Worm (Caenorhabditis elegans) whole organism, young adult: Measurements from ENCODE around the gene F02C12.1.

Source experiments
- C06A6.2 ChIP-seq: fragments of 200-800 bp; sonication (Bioruptor generic); conservative IDR thresholded peaks from 2 replicates; pipeline ENCODE4 v1.3.6; 2022; ENCODE audit warnings: missing genetic modification characterization, missing compliant biosample characterization
- F23B12.7 ChIP-seq: sonication (generic microtip); optimal IDR thresholded peaks from 2 replicates; lab custom pipeline; 2017; ENCODE audit warnings: missing genetic modification characterization, mild to moderate bottlenecking, missing compliant biosample characterization, antibody characterized with exemption, moderate library complexity; ENCODE audit not compliant: insufficient read depth
- F37B4.10 ChIP-seq: fragments of 200-800 bp; sonication (Bioruptor generic); IDR thresholded peaks from 2 replicates; pipeline ENCODE4 v1.3.6; 2022; ENCODE audit warnings: missing genetic modification characterization, missing compliant biosample characterization
- F49E8.2 ChIP-seq: sonication (generic microtip); optimal IDR thresholded peaks from 3 replicates; lab custom pipeline; 2017; ENCODE audit warnings: missing genetic modification characterization, mild to moderate bottlenecking, missing compliant biosample characterization, antibody characterized with exemption, moderate library complexity; ENCODE audit not compliant: insufficient read depth
- F52B5.7 ChIP-seq: sonication (generic microtip); optimal IDR thresholded peaks from 2 replicates; lab custom pipeline; 2016; ENCODE audit warnings: mild to moderate bottlenecking, missing genetic modification characterization, missing compliant biosample characterization
- F55B11.4 ChIP-seq: sonication (generic microtip); optimal IDR thresholded peaks from 2 replicates; lab custom pipeline; 2016; ENCODE audit warnings: missing compliant biosample characterization, missing genetic modification characterization, borderline replicate concordance; ENCODE audit not compliant: insufficient read depth
- F57C9.4 ChIP-seq: sonication (generic microtip); optimal IDR thresholded peaks from 2 replicates; lab custom pipeline; 2017; ENCODE audit warnings: mild to moderate bottlenecking, missing genetic modification characterization, missing compliant biosample characterization
- K11D2.4 ChIP-seq: fragments of 200-800 bp; sonication (Bioruptor generic); IDR thresholded peaks from 2 replicates; pipeline ENCODE4 v1.3.6; 2022; ENCODE audit warnings: missing genetic modification reagents, missing genetic modification characterization, missing compliant biosample characterization
- K12H6.12 ChIP-seq: fragments of 200-800 bp; sonication (Bioruptor generic); optimal IDR thresholded peaks from 2 replicates; lab custom pipeline; 2018; ENCODE audit warnings: mild to moderate bottlenecking, missing genetic modification characterization, missing compliant biosample characterization
- Y56A3A.18 ChIP-seq: fragments of 200-800 bp; sonication (Bioruptor generic); IDR thresholded peaks from 2 replicates; pipeline ENCODE4 v1.3.6; 2022; ENCODE audit warnings: missing genetic modification reagents, missing genetic modification characterization, missing compliant biosample characterization
- Y67H2A.10 ChIP-seq: fragments of 200-800 bp; sonication (Bioruptor generic); conservative IDR thresholded peaks from 2 replicates; pipeline ENCODE4 v1.3.6; 2022; ENCODE audit warnings: missing genetic modification reagents, missing genetic modification characterization, missing compliant biosample characterization
- Y79H2A.3 ChIP-seq: fragments of 200-800 bp; sonication (Bioruptor generic); conservative IDR thresholded peaks from 2 replicates; pipeline ENCODE4 v1.3.6; 2022; ENCODE audit warnings: missing genetic modification reagents, missing genetic modification characterization, missing compliant biosample characterization
- attf-5 ChIP-seq: fragments of 200-800 bp; sonication (Bioruptor generic); optimal IDR thresholded peaks from 2 replicates; lab custom pipeline; 2018; ENCODE audit warnings: mild to moderate bottlenecking, missing genetic modification characterization, missing compliant biosample characterization
- attf-6 ChIP-seq: fragments of 200-800 bp; sonication (Bioruptor generic); IDR thresholded peaks from 2 replicates; pipeline ENCODE4 v1.3.6; 2022; ENCODE audit warnings: missing genetic modification reagents, missing genetic modification characterization, missing compliant biosample characterization
- ccch-3 ChIP-seq: fragments of 200-800 bp; sonication (Bioruptor generic); optimal IDR thresholded peaks from 2 replicates; lab custom pipeline; 2018; ENCODE audit warnings: mild to moderate bottlenecking, missing genetic modification characterization, missing compliant biosample characterization
- cebp-1 ChIP-seq, 2 experiments: fragments of 200-800 bp in 1 of 2; sonication (Bioruptor generic) in 1 of 2; sonication (generic microtip) in 1 of 2; IDR thresholded peaks in 1 of 2; optimal IDR thresholded peaks in 1 of 2; 2 replicates each; pipeline versions ENCODE4 v1.3.6 to Lab custom; 2017 to 2022; ENCODE audit warnings: missing compliant biosample characterization in 2 of 2, missing genetic modification characterization in 2 of 2, mild to moderate bottlenecking in 1 of 2, missing genetic modification reagents in 1 of 2, moderate library complexity in 1 of 2
- ceh-40 ChIP-seq: fragments of 200-800 bp; sonication (Bioruptor generic); IDR thresholded peaks from 2 replicates; pipeline ENCODE4 v1.3.6; 2022; ENCODE audit warnings: missing genetic modification characterization, missing compliant biosample characterization
- ceh-91 ChIP-seq: fragments of 200-800 bp; sonication (Bioruptor generic); IDR thresholded peaks from 2 replicates; pipeline ENCODE4 v1.3.6; 2022; ENCODE audit warnings: missing genetic modification reagents, missing genetic modification characterization, missing compliant biosample characterization
- chd-7 ChIP-seq: sonication (generic microtip); optimal IDR thresholded peaks from 2 replicates; lab custom pipeline; 2016; ENCODE audit warnings: mild to moderate bottlenecking, missing genetic modification characterization, moderate library complexity, missing compliant biosample characterization
- dox-1 ChIP-seq: fragments of 200-800 bp; sonication (Bioruptor generic); IDR thresholded peaks from 2 replicates; pipeline ENCODE4 v1.3.6; 2022; ENCODE audit warnings: missing genetic modification reagents, missing genetic modification characterization, missing compliant biosample characterization
- dpff-1 ChIP-seq: sonication (generic microtip); optimal IDR thresholded peaks from 2 replicates; lab custom pipeline; 2017; ENCODE audit warnings: mild to moderate bottlenecking, missing genetic modification characterization, missing compliant biosample characterization
- efl-1 ChIP-seq: fragments of 150-350 bp; optimal IDR thresholded peaks from 2 replicates; lab custom pipeline; 2014; ENCODE audit warnings: missing biosample characterization, missing genetic modification reagents, missing genetic modification characterization
- egl-18 ChIP-seq: fragments of 200-800 bp; sonication (Bioruptor generic); IDR thresholded peaks from 2 replicates; pipeline ENCODE4 v1.3.6; 2022; ENCODE audit warnings: missing genetic modification reagents, missing genetic modification characterization, missing compliant biosample characterization
- ekl-4 ChIP-seq: fragments of 200-800 bp; sonication (Bioruptor generic); IDR thresholded peaks from 2 replicates; pipeline ENCODE4 v1.3.6; 2022; ENCODE audit warnings: missing genetic modification reagents, missing genetic modification characterization, missing compliant biosample characterization
- hmg-1.2 ChIP-seq: fragments of 200-800 bp; sonication (Bioruptor generic); IDR thresholded peaks from 2 replicates; pipeline ENCODE4 v1.3.6; 2022; ENCODE audit warnings: missing genetic modification reagents, missing genetic modification characterization, missing compliant biosample characterization
- hmg-20 ChIP-seq: fragments of 200-800 bp; sonication (Bioruptor generic); IDR thresholded peaks from 2 replicates; pipeline ENCODE4 v1.3.6; 2022; ENCODE audit warnings: missing genetic modification reagents, missing genetic modification characterization, missing compliant biosample characterization
- lag-1 ChIP-seq: fragments of 200-800 bp; sonication (Bioruptor generic); IDR thresholded peaks from 2 replicates; pipeline ENCODE4 v1.3.6; 2022; ENCODE audit warnings: missing genetic modification reagents, missing genetic modification characterization, missing compliant biosample characterization
- lin-40 ChIP-seq: sonication (generic microtip); optimal IDR thresholded peaks from 2 replicates; lab custom pipeline; 2016; ENCODE audit warnings: missing genetic modification characterization, mild to moderate bottlenecking, missing compliant biosample characterization, missing genotype, missing genetic modification reagents
- madf-10 ChIP-seq: sonication (generic microtip); optimal IDR thresholded peaks from 2 replicates; lab custom pipeline; 2016; ENCODE audit warnings: mild to moderate bottlenecking, missing genetic modification characterization, missing compliant biosample characterization
- mcd-1 ChIP-seq: fragments of 200-800 bp; sonication (Bioruptor generic); IDR thresholded peaks from 2 replicates; pipeline ENCODE4 v1.3.6; 2022; ENCODE audit warnings: missing genetic modification reagents, missing genetic modification characterization, missing compliant biosample characterization
- mes-4 ChIP-seq: sonication (generic microtip); optimal IDR thresholded peaks from 2 replicates; lab custom pipeline; 2016; ENCODE audit warnings: missing genotype, missing genetic modification characterization, missing compliant biosample characterization
- mxl-1 ChIP-seq: sonication (generic microtip); optimal IDR thresholded peaks from 2 replicates; lab custom pipeline; 2016; ENCODE audit warnings: missing genetic modification characterization, missing compliant biosample characterization
- nhr-120 ChIP-seq: fragments of 200-800 bp; sonication (Bioruptor generic); IDR thresholded peaks from 2 replicates; pipeline ENCODE4 v1.3.6; 2022; ENCODE audit warnings: missing genetic modification characterization, missing compliant biosample characterization
- nhr-90 ChIP-seq: sonication (generic microtip); optimal IDR thresholded peaks from 2 replicates; lab custom pipeline; 2016; ENCODE audit warnings: missing genotype, mild to moderate bottlenecking, missing genetic modification characterization, missing compliant biosample characterization
- rcor-1 ChIP-seq: fragments of 200-800 bp; sonication (Bioruptor generic); IDR thresholded peaks from 2 replicates; pipeline ENCODE4 v1.3.6; 2022; ENCODE audit warnings: missing genetic modification reagents, missing genetic modification characterization, missing compliant biosample characterization
- rec-8 ChIP-seq, 2 experiments: sonication (generic microtip); optimal IDR thresholded peaks; 2 replicates each; lab custom pipeline; 2016; ENCODE audit warnings: mild to moderate bottlenecking in 2 of 2, missing genetic modification characterization in 2 of 2, missing genetic modification reagents in 2 of 2, missing genotype in 2 of 2, missing biosample characterization in 1 of 2, missing compliant biosample characterization in 1 of 2, moderate library complexity in 1 of 2
- sdz-38 ChIP-seq: sonication (generic microtip); optimal IDR thresholded peaks from 2 replicates; lab custom pipeline; 2016; ENCODE audit warnings: missing genotype, missing genetic modification characterization, missing compliant biosample characterization
- sea-2 ChIP-seq: fragments of 200-800 bp; sonication (Bioruptor generic); IDR thresholded peaks from 2 replicates; pipeline ENCODE4 v1.3.6; 2022; ENCODE audit warnings: missing genetic modification characterization, missing compliant biosample characterization
- snpc-1.1 ChIP-seq: sonication (generic microtip); optimal IDR thresholded peaks from 2 replicates; lab custom pipeline; 2017; ENCODE audit warnings: missing genetic modification characterization, mild to moderate bottlenecking, missing compliant biosample characterization, antibody characterized with exemption, moderate library complexity, missing genotype, missing genetic modification reagents; ENCODE audit not compliant: insufficient read depth
- snpc-3.4 ChIP-seq: sonication (generic microtip); optimal IDR thresholded peaks from 2 replicates; lab custom pipeline; 2017; ENCODE audit warnings: missing genetic modification characterization, mild to moderate bottlenecking, missing compliant biosample characterization, antibody characterized with exemption, moderate library complexity, missing genotype, missing genetic modification reagents
- tbp1 ChIP-seq: fragments of 200-800 bp; sonication (Bioruptor generic); optimal IDR thresholded peaks from 2 replicates; lab custom pipeline; 2018; ENCODE audit warnings: mild to moderate bottlenecking, missing genetic modification characterization, missing compliant biosample characterization
- tbx-9 ChIP-seq: sonication (generic microtip); optimal IDR thresholded peaks from 2 replicates; lab custom pipeline; 2016; ENCODE audit warnings: borderline replicate concordance, missing genetic modification characterization, inconsistent platforms, missing compliant biosample characterization
- unc-130 ChIP-seq: sonication (generic microtip); optimal IDR thresholded peaks from 2 replicates; lab custom pipeline; 2016; ENCODE audit warnings: missing genetic modification reagents, missing genetic modification characterization, missing compliant biosample characterization
- unc-62 ChIP-seq: fragments of 150-350 bp; optimal IDR thresholded peaks from 2 replicates; lab custom pipeline; 2014; ENCODE audit warnings: missing biosample characterization, missing genetic modification reagents, missing genetic modification characterization
- zim-3 ChIP-seq: sonication (generic microtip); optimal IDR thresholded peaks from 2 replicates; lab custom pipeline; 2017; ENCODE audit warnings: mild to moderate bottlenecking, missing genetic modification characterization, moderate library complexity, missing compliant biosample characterization
- ztf-18 ChIP-seq: sonication (generic microtip); optimal IDR thresholded peaks from 2 replicates; lab custom pipeline; 2016; ENCODE audit warnings: missing genotype, mild to moderate bottlenecking, missing genetic modification characterization, missing compliant biosample characterization
- ztf-26 ChIP-seq: sonication (generic microtip); optimal IDR thresholded peaks from 2 replicates; lab custom pipeline; 2017; ENCODE audit warnings: missing genetic modification characterization, missing compliant biosample characterization
- ztf-28 ChIP-seq: fragments of 200-800 bp; sonication (Bioruptor generic); IDR thresholded peaks from 2 replicates; pipeline ENCODE4 v1.3.6; 2022; ENCODE audit warnings: missing genetic modification reagents, missing genetic modification characterization, missing compliant biosample characterization
- ztf-6 ChIP-seq: fragments of 200-800 bp; sonication (Bioruptor generic); IDR thresholded peaks from 2 replicates; pipeline ENCODE4 v1.3.6; 2022; ENCODE audit warnings: missing genetic modification reagents, missing genetic modification characterization, missing compliant biosample characterization

Gene F02C12.1

ce11 chrX:13419884-13420339 is 18.0 kb downstream of the F02C12.1 start, which contains the start of gene C29F7.3:
C29F7.3 (minus strand) TSS chrX:13419934.
- TF ChIP-seq rcor-1: no peak
- TF ChIP-seq mes-4 (tag; lab: Kevin White, UChicago): no peak
- TF ChIP-seq attf-5 (GFP tag; lab: Kevin White, UChicago): no peak
- TF ChIP-seq madf-10 (tag; lab: Kevin White, UChicago): peak; percentile 49
- TF ChIP-seq mcd-1: no peak
- peak; percentile 58; the same call in 1 of the 2 replicates for TF ChIP-seq hmg-1.2 (GFP tag; lab: Robert Waterston, UW)
- no peak for TF ChIP-seq ztf-28 (GFP tag; lab: Robert Waterston, UW)
- TF ChIP-seq snpc-3.4 (tag; lab: Kevin White, UChicago): no peak
- TF ChIP-seq F49E8.2: no peak
- TF ChIP-seq ztf-6 (GFP tag; lab: Robert Waterston, UW): no peak
- TF ChIP-seq ztf-26 (tag; lab: Kevin White, UChicago): no peak
- TF ChIP-seq unc-62: peak; percentile 46
- TF ChIP-seq sdz-38: no peak
- TF ChIP-seq Y56A3A.18 (GFP tag; lab: Robert Waterston, UW): no peak
- no peak for TF ChIP-seq ccch-3 (GFP tag; lab: Kevin White, UChicago)
- no peak for TF ChIP-seq snpc-1.1
- no peak for TF ChIP-seq hmg-20 (GFP tag; lab: Robert Waterston, UW)
- no peak for TF ChIP-seq rec-8 (tag; optimal IDR thresholded peaks at IDR 0.05; lab: Kevin White, UChicago)
- no peak for TF ChIP-seq chd-7
- TF ChIP-seq attf-6 (GFP tag; lab: Robert Waterston, UW): no peak
- TF ChIP-seq F55B11.4 (tag; lab: Kevin White, UChicago): no peak
- TF ChIP-seq ekl-4 (GFP tag; lab: Robert Waterston, UW): no peak
- no peak for TF ChIP-seq nhr-120
- TF ChIP-seq F57C9.4 (tag; lab: Kevin White, UChicago): no peak
- no peak for TF ChIP-seq mxl-1 (tag; lab: Kevin White, UChicago)
- no peak for TF ChIP-seq unc-130 (GFP tag; lab: Kevin White, UChicago)
- peak; percentile 58; the same call in 1 of the 2 replicates for TF ChIP-seq dox-1
- no peak for TF ChIP-seq F37B4.10 (GFP tag; lab: Robert Waterston, UW)
- no peak for TF ChIP-seq nhr-90 (tag; lab: Kevin White, UChicago)
- TF ChIP-seq lin-40 (tag; lab: Kevin White, UChicago): peak; percentile 78
- no peak for TF ChIP-seq tbx-9 (tag; lab: Kevin White, UChicago)
- no peak for TF ChIP-seq ztf-18
- TF ChIP-seq lag-1 (GFP tag; lab: Robert Waterston, UW): no peak
- no peak for TF ChIP-seq K11D2.4 (GFP tag; lab: Robert Waterston, UW)
- no peak for TF ChIP-seq K12H6.12 (tag; lab: Kevin White, UChicago)
- no peak for TF ChIP-seq ceh-91
- TF ChIP-seq Y79H2A.3 (GFP tag; lab: Robert Waterston, UW): no peak
- TF ChIP-seq sea-2 (GFP tag; lab: Robert Waterston, UW): no peak
- TF ChIP-seq dpff-1 (tag; lab: Kevin White, UChicago): no peak
- no peak for TF ChIP-seq cebp-1 (GFP tag; IDR thresholded peaks at IDR 0.05; lab: Robert Waterston, UW)
- no peak for TF ChIP-seq cebp-1 (tag; optimal IDR thresholded peaks at IDR 0.05; lab: Kevin White, UChicago)
- TF ChIP-seq F23B12.7 (tag; lab: Kevin White, UChicago): peak; percentile 15
- TF ChIP-seq Y67H2A.10: no peak
- TF ChIP-seq egl-18 (GFP tag; lab: Robert Waterston, UW): no peak
- peak; percentile 7 for TF ChIP-seq tbp1 (GFP tag; lab: Kevin White, UChicago)
- no peak for TF ChIP-seq F52B5.7 (tag; lab: Kevin White, UChicago)
- no peak for TF ChIP-seq C06A6.2 (GFP tag; lab: Robert Waterston, UW)
- TF ChIP-seq ceh-40 (GFP tag; lab: Robert Waterston, UW): no peak
- TF ChIP-seq zim-3 (tag; lab: Kevin White, UChicago): no peak
- TF ChIP-seq efl-1: no peak
